In genomic region chr2L:18137591-18138247, dm6 we compare ENCODE assay signal across 1 fruit fly cellular context.
TF ChIP-seq lines count a peak whose summit lies in the region.

kel (minus strand) TSS chr2L:18138083.

TF ChIP-seq in whole organism, embryonic, 481 proteins besides CTCF, POLR2A, EP300 and RAD21 (continued from another document and continues in another):
- TF ChIP-seq Kr (GFP tag; optimal IDR thresholded peaks at IDR 0.05; lab: Kevin White, UChicago): no peak
- TF ChIP-seq CG33213 (GFP tag; optimal IDR thresholded peaks at IDR 0.05; lab: Kevin White, UChicago): peak; percentile 61
- TF ChIP-seq CG17385 (GFP tag; optimal IDR thresholded peaks at IDR 0.05; lab: Kevin White, UChicago): peak; percentile 49
- TF ChIP-seq CG11398 (GFP tag; optimal IDR thresholded peaks at IDR 0.05; lab: Kevin White, UChicago): peak; percentile 25
- peak; percentile 13 for TF ChIP-seq CG12236 (GFP tag; optimal IDR thresholded peaks at IDR 0.05; lab: Kevin White, UChicago)
- no peak for TF ChIP-seq h (optimal IDR thresholded peaks at IDR 0.05; lab: Kevin White, UChicago)
- TF ChIP-seq CG4707 (GFP tag; optimal IDR thresholded peaks at IDR 0.05; lab: Kevin White, UChicago): peak; percentile 15
- TF ChIP-seq az2 (GFP tag; optimal IDR thresholded peaks at IDR 0.05; lab: Kevin White, UChicago): no peak
- TF ChIP-seq nerfin-2 (GFP tag; IDR thresholded peaks at IDR 0.05; lab: Robert Waterston, UW; ENCODE audit: partially characterized antibody): peak; percentile 61
- peak; percentile 62 for TF ChIP-seq fd64A (GFP tag; optimal IDR thresholded peaks at IDR 0.05; lab: Kevin White, UChicago)
- peak; percentile 63 for TF ChIP-seq zfh1 (GFP tag; IDR thresholded peaks at IDR 0.05; lab: Robert Waterston, UW)
- TF ChIP-seq tup (GFP tag; optimal IDR thresholded peaks at IDR 0.05; lab: Kevin White, UChicago): no peak
- peak; percentile 59; the same call in 1 of the 2 replicates for TF ChIP-seq sna (GFP tag; IDR thresholded peaks at IDR 0.05; lab: Robert Waterston, UW; ENCODE audit: partially characterized antibody)
- TF ChIP-seq CG14441 (GFP tag; IDR thresholded peaks at IDR 0.05; lab: Robert Waterston, UW): no peak
- no peak for TF ChIP-seq fd3F (GFP tag; optimal IDR thresholded peaks at IDR 0.05; lab: Kevin White, UChicago)
- TF ChIP-seq Atf-2 (GFP tag; optimal IDR thresholded peaks at IDR 0.05; lab: Kevin White, UChicago): no peak
- TF ChIP-seq CG6791 (GFP tag; IDR thresholded peaks at IDR 0.05; lab: Robert Waterston, UW; ENCODE audit: partially characterized antibody): peak; percentile 86
- no peak for TF ChIP-seq psq (GFP tag; optimal IDR thresholded peaks at IDR 0.05; lab: Kevin White, UChicago)
- TF ChIP-seq luna (GFP tag; optimal IDR thresholded peaks at IDR 0.05; lab: Kevin White, UChicago): no peak
- peak; percentile 68 for TF ChIP-seq her (GFP tag; optimal IDR thresholded peaks at IDR 0.05; lab: Kevin White, UChicago)
- TF ChIP-seq CG6683 (GFP tag; optimal IDR thresholded peaks at IDR 0.05; lab: Kevin White, UChicago): peak; percentile 32
- peak; percentile 50; the same call in 1 of the 2 replicates for TF ChIP-seq CG42726 (GFP tag; IDR thresholded peaks at IDR 0.05; lab: Robert Waterston, UW; ENCODE audit: partially characterized antibody)
- peak; percentile 18 for TF ChIP-seq CG8089 (GFP tag; optimal IDR thresholded peaks at IDR 0.05; lab: Kevin White, UChicago)
- no peak for TF ChIP-seq CG18619 (GFP tag; optimal IDR thresholded peaks at IDR 0.05; lab: Kevin White, UChicago)
- TF ChIP-seq CG6689 (GFP tag; IDR thresholded peaks at IDR 0.05; lab: Robert Waterston, UW): no peak
- peak; percentile 58 for TF ChIP-seq CG2116 (GFP tag; optimal IDR thresholded peaks at IDR 0.05; lab: Kevin White, UChicago)
- no peak for TF ChIP-seq cas (GFP tag; IDR thresholded peaks at IDR 0.05; lab: Robert Waterston, UW)
- peak; percentile 90 for TF ChIP-seq Dref (GFP tag; IDR thresholded peaks at IDR 0.05; lab: Robert Waterston, UW)
- peak; percentile 61 for TF ChIP-seq CG17829 (tag; optimal IDR thresholded peaks at IDR 0.05; lab: Kevin White, UChicago)
- TF ChIP-seq CG7963 (GFP tag; IDR thresholded peaks at IDR 0.05; lab: Robert Waterston, UW; ENCODE audit: partially characterized antibody): peak; percentile 71
- peak; percentile 82 for TF ChIP-seq Hmr (GFP tag; optimal IDR thresholded peaks at IDR 0.05; lab: Kevin White, UChicago)
- TF ChIP-seq CG16813 (GFP tag; IDR thresholded peaks at IDR 0.05; lab: Robert Waterston, UW; ENCODE audit: partially characterized antibody): peak; percentile 61; the same call in 2 of the 3 replicates
- TF ChIP-seq wor (GFP tag; IDR thresholded peaks at IDR 0.05; lab: Robert Waterston, UW): no peak
- peak; percentile 88 for TF ChIP-seq CG7271 (tag; optimal IDR thresholded peaks at IDR 0.05; lab: Kevin White, UChicago)
- no peak for TF ChIP-seq gcm2 (GFP tag; optimal IDR thresholded peaks at IDR 0.05; lab: Kevin White, UChicago)
- TF ChIP-seq CG17361 (GFP tag; IDR thresholded peaks at IDR 0.05; lab: Robert Waterston, UW): peak; percentile 50; the same call in 2 of the 3 replicates
- TF ChIP-seq CG1603 (tag; optimal IDR thresholded peaks at IDR 0.05; lab: Kevin White, UChicago): peak; percentile 76
- TF ChIP-seq CG2199 (GFP tag; IDR thresholded peaks at IDR 0.05; lab: Robert Waterston, UW): 0 out of 3 replicates have a peak, but pooled peaks have one; percentile 33
- no peak; the same call in 2 of the 3 replicates for TF ChIP-seq dysf (GFP tag; IDR thresholded peaks at IDR 0.05; lab: Robert Waterston, UW)
- no peak for TF ChIP-seq sqz (GFP tag; optimal IDR thresholded peaks at IDR 0.05; lab: Kevin White, UChicago)
- peak; percentile 11 for TF ChIP-seq ftz-f1 (GFP tag; optimal IDR thresholded peaks at IDR 0.05; lab: Kevin White, UChicago)
- no peak for TF ChIP-seq fd96Cb (tag; optimal IDR thresholded peaks at IDR 0.05; lab: Kevin White, UChicago)
- peak; percentile 90 for TF ChIP-seq CG9797 (GFP tag; optimal IDR thresholded peaks at IDR 0.05; lab: Kevin White, UChicago)
- no peak for TF ChIP-seq danr (GFP tag; IDR thresholded peaks at IDR 0.05; lab: Robert Waterston, UW)
- no peak for TF ChIP-seq Optix (GFP tag; IDR thresholded peaks at IDR 0.05; lab: Robert Waterston, UW)
- TF ChIP-seq Ptx1 (GFP tag; IDR thresholded peaks at IDR 0.05; lab: Robert Waterston, UW): no peak
- TF ChIP-seq CG3281 (GFP tag; optimal IDR thresholded peaks at IDR 0.05; lab: Kevin White, UChicago): peak; percentile 75
- TF ChIP-seq CG1792 (GFP tag; optimal IDR thresholded peaks at IDR 0.05; lab: Kevin White, UChicago): no peak
- peak; percentile 18 for TF ChIP-seq CG10209 (GFP tag; optimal IDR thresholded peaks at IDR 0.05; lab: Kevin White, UChicago)
- peak; percentile 79 for TF ChIP-seq CG4617 (GFP tag; optimal IDR thresholded peaks at IDR 0.05; lab: Kevin White, UChicago; ENCODE audit: borderline replicate concordance)
- peak; percentile 58 for TF ChIP-seq CG31365 (tag; optimal IDR thresholded peaks at IDR 0.05; lab: Kevin White, UChicago)
- peak; percentile 33 for TF ChIP-seq CG18599 (GFP tag; optimal IDR thresholded peaks at IDR 0.05; lab: Kevin White, UChicago)
- TF ChIP-seq Fer3 (tag; optimal IDR thresholded peaks at IDR 0.05; lab: Kevin White, UChicago): peak; percentile 49
- no peak for TF ChIP-seq CG16779 (GFP tag; IDR thresholded peaks at IDR 0.05; lab: Robert Waterston, UW)
- peak; percentile 27 for TF ChIP-seq Sox102F (GFP tag; optimal IDR thresholded peaks at IDR 0.05; lab: Kevin White, UChicago)
- peak; percentile 6 for TF ChIP-seq vfl (GFP tag; optimal IDR thresholded peaks at IDR 0.05; lab: Kevin White, UChicago)
- no peak; the same call in 1 of the 2 replicates for TF ChIP-seq Adf1 (GFP tag; IDR thresholded peaks at IDR 0.05; lab: Robert Waterston, UW)
- no peak for TF ChIP-seq CG4404 (GFP tag; IDR thresholded peaks at IDR 0.05; lab: Robert Waterston, UW)
- peak; percentile 90 for TF ChIP-seq Sry-δ (GFP tag; optimal IDR thresholded peaks at IDR 0.05; lab: Kevin White, UChicago)
- TF ChIP-seq Nf-YA (GFP tag; IDR thresholded peaks at IDR 0.05; lab: Robert Waterston, UW): no peak
- TF ChIP-seq CG10274 (GFP tag; optimal IDR thresholded peaks at IDR 0.05; lab: Kevin White, UChicago): no peak
- TF ChIP-seq gsb (GFP tag; IDR thresholded peaks at IDR 0.05; lab: Robert Waterston, UW): no peak
- TF ChIP-seq zen (tag; optimal IDR thresholded peaks at IDR 0.05; lab: Kevin White, UChicago): peak; percentile 58
- TF ChIP-seq CG15514 (GFP tag; optimal IDR thresholded peaks at IDR 0.05; lab: Kevin White, UChicago): peak; percentile 90
- TF ChIP-seq HLH54F (GFP tag; optimal IDR thresholded peaks at IDR 0.05; lab: Kevin White, UChicago): peak; percentile 37
- peak; percentile 52 for TF ChIP-seq seq (GFP tag; IDR thresholded peaks at IDR 0.05; lab: Robert Waterston, UW)
- no peak for TF ChIP-seq btn (GFP tag; optimal IDR thresholded peaks at IDR 0.05; lab: Kevin White, UChicago)
- TF ChIP-seq CG14710 (tag; optimal IDR thresholded peaks at IDR 0.05; lab: Kevin White, UChicago): peak; percentile 70
- peak; percentile 75; the same call in 2 of the 3 replicates for TF ChIP-seq ci (GFP tag; IDR thresholded peaks at IDR 0.05; lab: Robert Waterston, UW)
- TF ChIP-seq croc (GFP tag; conservative IDR thresholded peaks at IDR 0.05; lab: Robert Waterston, UW): no peak
- no peak for TF ChIP-seq ttk (GFP tag; IDR thresholded peaks at IDR 0.05; lab: Robert Waterston, UW)
- no peak for TF ChIP-seq Bdp1 (GFP tag; optimal IDR thresholded peaks at IDR 0.05; lab: Kevin White, UChicago)
- peak; percentile 49 for TF ChIP-seq CG3995 (GFP tag; optimal IDR thresholded peaks at IDR 0.05; lab: Kevin White, UChicago)
- peak; percentile 23 for TF ChIP-seq CG3163 (GFP tag; optimal IDR thresholded peaks at IDR 0.05; lab: Kevin White, UChicago)
- TF ChIP-seq bcd (GFP tag; optimal IDR thresholded peaks at IDR 0.05; lab: Kevin White, UChicago): peak; percentile 42
- peak; percentile 95 for TF ChIP-seq CG4360 (GFP tag; IDR thresholded peaks at IDR 0.05; lab: Robert Waterston, UW)
- TF ChIP-seq Eip74EF (GFP tag; optimal IDR thresholded peaks at IDR 0.05; lab: Kevin White, UChicago): peak in 1 of 2 experiments; percentile 56
- peak; percentile 73 for TF ChIP-seq row (GFP tag; IDR thresholded peaks at IDR 0.05; lab: Robert Waterston, UW)
- TF ChIP-seq pum (GFP tag; optimal IDR thresholded peaks at IDR 0.05; lab: Kevin White, UChicago): no peak
- TF ChIP-seq HLH4C (GFP tag; IDR thresholded peaks at IDR 0.05; lab: Robert Waterston, UW; ENCODE audit: partially characterized antibody): peak; percentile 78
- peak; percentile 10 for TF ChIP-seq CG7556 (GFP tag; optimal IDR thresholded peaks at IDR 0.05; lab: Kevin White, UChicago)
- TF ChIP-seq CG11695 (GFP tag; IDR thresholded peaks at IDR 0.05; lab: Robert Waterston, UW): 0 out of 3 replicates have a peak, but pooled peaks have one; percentile 22
- no peak for TF ChIP-seq prd (optimal IDR thresholded peaks at IDR 0.05; lab: Kevin White, UChicago)
- peak; percentile 23; the same call in 1 of the 3 replicates for TF ChIP-seq prd (GFP tag; IDR thresholded peaks at IDR 0.05; lab: Robert Waterston, UW)
- peak; percentile 60; the same call in 1 of the 2 replicates for TF ChIP-seq dati (GFP tag; IDR thresholded peaks at IDR 0.05; lab: Robert Waterston, UW)
- no peak for TF ChIP-seq tll (GFP tag; optimal IDR thresholded peaks at IDR 0.05; lab: Kevin White, UChicago)
- no peak for TF ChIP-seq z (GFP tag; IDR thresholded peaks at IDR 0.05; lab: Robert Waterston, UW)
- TF ChIP-seq CG2875 (GFP tag; optimal IDR thresholded peaks at IDR 0.05; lab: Kevin White, UChicago): peak; percentile 33
- peak; percentile 46 for TF ChIP-seq NC2β (GFP tag; optimal IDR thresholded peaks at IDR 0.05; lab: Kevin White, UChicago)
- TF ChIP-seq CG5180 (GFP tag; optimal IDR thresholded peaks at IDR 0.05; lab: Kevin White, UChicago): peak; percentile 13
- TF ChIP-seq ro (GFP tag; IDR thresholded peaks at IDR 0.05; lab: Robert Waterston, UW): no peak
- peak; percentile 85 for TF ChIP-seq gfzf (GFP tag; optimal IDR thresholded peaks at IDR 0.05; lab: Kevin White, UChicago)
- peak; percentile 36 to 53 for TF ChIP-seq dpn (GFP tag; optimal IDR thresholded peaks at IDR 0.05; lab: Kevin White, UChicago)
- TF ChIP-seq CG10543 (GFP tag; optimal IDR thresholded peaks at IDR 0.05; lab: Kevin White, UChicago): peak; percentile 47
- no peak for TF ChIP-seq Dfd (GFP tag; optimal IDR thresholded peaks at IDR 0.05; lab: Kevin White, UChicago)
- no peak for TF ChIP-seq CG31224 (GFP tag; IDR thresholded peaks at IDR 0.05; lab: Robert Waterston, UW)
- TF ChIP-seq unpg (GFP tag; optimal IDR thresholded peaks at IDR 0.05; lab: Kevin White, UChicago): peak; percentile 41
- TF ChIP-seq HmgZ (tag; optimal IDR thresholded peaks at IDR 0.05; lab: Kevin White, UChicago): peak; percentile 77
- TF ChIP-seq Oli (tag; optimal IDR thresholded peaks at IDR 0.05; lab: Kevin White, UChicago): no peak
- no peak for TF ChIP-seq nom (GFP tag; optimal IDR thresholded peaks at IDR 0.05; lab: Kevin White, UChicago)
- TF ChIP-seq CG34224 (GFP tag; IDR thresholded peaks at IDR 0.05; lab: Robert Waterston, UW; ENCODE audit: partially characterized antibody): peak; percentile 63; the same call in 1 of the 3 replicates
- no peak for TF ChIP-seq Doc2 (GFP tag; IDR thresholded peaks at IDR 0.05; lab: Robert Waterston, UW)
- peak; percentile 69; the same call in 2 of the 3 replicates for TF ChIP-seq Opbp (GFP tag; IDR thresholded peaks at IDR 0.05; lab: Robert Waterston, UW; ENCODE audit: partially characterized antibody)
- TF ChIP-seq CG10959 (GFP tag; IDR thresholded peaks at IDR 0.05; lab: Robert Waterston, UW): no peak
- no peak for TF ChIP-seq CG6272 (GFP tag; IDR thresholded peaks at IDR 0.05; lab: Robert Waterston, UW)
- TF ChIP-seq CG13287 (GFP tag; IDR thresholded peaks at IDR 0.05; lab: Robert Waterston, UW; ENCODE audit: partially characterized antibody): peak; percentile 82
- TF ChIP-seq Lhr (GFP tag; optimal IDR thresholded peaks at IDR 0.05; lab: Kevin White, UChicago): peak; percentile 70
- TF ChIP-seq Gug (GFP tag; IDR thresholded peaks at IDR 0.05; lab: Robert Waterston, UW): no peak; the same call in 3 of the 4 replicates
- peak; percentile 16 for TF ChIP-seq tin (GFP tag; optimal IDR thresholded peaks at IDR 0.05; lab: Kevin White, UChicago)
- TF ChIP-seq fu2 (GFP tag; optimal IDR thresholded peaks at IDR 0.05; lab: Kevin White, UChicago): no peak
- TF ChIP-seq crol (GFP tag; IDR thresholded peaks at IDR 0.05; lab: Robert Waterston, UW): no peak; the same call in 1 of the 2 replicates
- TF ChIP-seq CG8478 (optimal IDR thresholded peaks at IDR 0.05; lab: Kevin White, UChicago): peak; percentile 44
- TF ChIP-seq CG15601 (tag; optimal IDR thresholded peaks at IDR 0.05; lab: Kevin White, UChicago): peak; percentile 22
- TF ChIP-seq CG13123 (GFP tag; optimal IDR thresholded peaks at IDR 0.05; lab: Kevin White, UChicago): peak; percentile 11
- TF ChIP-seq Dad (GFP tag; optimal IDR thresholded peaks at IDR 0.05; lab: Kevin White, UChicago): peak; percentile 52
- peak; percentile 54 for TF ChIP-seq CG17328 (GFP tag; IDR thresholded peaks at IDR 0.05; lab: Robert Waterston, UW)
- peak; percentile 71 for TF ChIP-seq Hand (GFP tag; optimal IDR thresholded peaks at IDR 0.05; lab: Kevin White, UChicago)
- TF ChIP-seq knrl (GFP tag; IDR thresholded peaks at IDR 0.05; lab: Robert Waterston, UW; ENCODE audit: partially characterized antibody): peak; percentile 76
- TF ChIP-seq CG4282 (GFP tag; optimal IDR thresholded peaks at IDR 0.05; lab: Kevin White, UChicago): no peak
- peak; percentile 75 for TF ChIP-seq lab (GFP tag; optimal IDR thresholded peaks at IDR 0.05; lab: Kevin White, UChicago)
- no peak for TF ChIP-seq tx (GFP tag; optimal IDR thresholded peaks at IDR 0.05; lab: Kevin White, UChicago)
- TF ChIP-seq insv (GFP tag; optimal IDR thresholded peaks at IDR 0.05; lab: Kevin White, UChicago): no peak
- no peak for TF ChIP-seq B-H2 (GFP tag; optimal IDR thresholded peaks at IDR 0.05; lab: Kevin White, UChicago)
- no peak for TF ChIP-seq chn (GFP tag; optimal IDR thresholded peaks at IDR 0.05; lab: Kevin White, UChicago)
- TF ChIP-seq Taf1 (GFP tag; IDR thresholded peaks at IDR 0.05; lab: Robert Waterston, UW): 0 out of 2 replicates have a peak, but pooled peaks have one; percentile 7
- TF ChIP-seq pfk (GFP tag; optimal IDR thresholded peaks at IDR 0.05; lab: Kevin White, UChicago): peak; percentile 53
- TF ChIP-seq gsb-n (tag; optimal IDR thresholded peaks at IDR 0.05; lab: Kevin White, UChicago): no peak
- TF ChIP-seq Mes4 (GFP tag; optimal IDR thresholded peaks at IDR 0.05; lab: Kevin White, UChicago): peak; percentile 5
- TF ChIP-seq HLH3B (GFP tag; IDR thresholded peaks at IDR 0.05; lab: Robert Waterston, UW): peak; percentile 38; the same call in 1 of the 2 replicates
- no peak for TF ChIP-seq Hr51 (GFP tag; optimal IDR thresholded peaks at IDR 0.05; lab: Kevin White, UChicago)
